Worm (Caenorhabditis elegans): ENCODE data around the gene hpd-1.

Gene hpd-1

ce11 chrIII:10505182-10505581, 30.1 kb upstream of the hpd-1 start, which contains the start of the genes taf-11.3 and urm-1 (continued):
- TF ChIP-seq ZK185.1 (tag; optimal IDR thresholded peaks at IDR 0.05; ENCODE audit: poor library complexity, severe bottlenecking) (peak; percentile 30), F23B12.7 (tag; optimal IDR thresholded peaks at IDR 0.05; ENCODE audit: insufficient read depth) (peak; percentile 16), him-1 (tag; optimal IDR thresholded peaks at IDR 0.05) (no peak), F33H1.4 (GFP tag; IDR thresholded peaks at IDR 0.05) (peak; percentile 55; the same call in 1 of the 2 replicates), pha-4 (tag; optimal IDR thresholded peaks at IDR 0.05) (peak; percentile 15), lin-26 (GFP tag; IDR thresholded peaks at IDR 0.05) (no peak), nhr-27 (tag; optimal IDR thresholded peaks at IDR 0.05) (no peak), gei-17 (GFP tag; optimal IDR thresholded peaks at IDR 0.05) (no peak), lin-35 (GFP tag; optimal IDR thresholded peaks at IDR 0.05) (peak in 1 of 3 experiments; percentile 51), madf-8 (GFP tag; conservative IDR thresholded peaks at IDR 0.05) (peak; percentile 24; the same call in 1 of the 2 replicates)

- TF ChIP-seq Y79H2A.3 (GFP tag; conservative IDR thresholded peaks at IDR 0.05) (peak; percentile 90), F39B2.1 (GFP tag; IDR thresholded peaks at IDR 0.05) (peak; percentile 5), B0336.3 (GFP tag; IDR thresholded peaks at IDR 0.05) (peak; percentile 97), hmg-1.2 (GFP tag; IDR thresholded peaks at IDR 0.05) (peak; percentile 46), ceh-58 (GFP tag; IDR thresholded peaks at IDR 0.05) (peak; percentile 78), snpc-1.3 (tag; optimal IDR thresholded peaks at IDR 0.05; ENCODE audit: insufficient read depth) (peak; percentile 80), tbx-9 (tag; optimal IDR thresholded peaks at IDR 0.05; ENCODE audit: borderline replicate concordance) (no peak), tbp1 (GFP tag; optimal IDR thresholded peaks at IDR 0.05) (peak; percentile 62), F33H1.4 (GFP tag; IDR thresholded peaks at IDR 0.05) (peak; percentile 44), madf-8 (GFP tag; conservative IDR thresholded peaks at IDR 0.05) (peak; percentile 70), nhr-179 (tag; optimal IDR thresholded peaks at IDR 0.05) (no peak), mcd-1 (GFP tag; IDR thresholded peaks at IDR 0.05) (peak; percentile 55), lin-54 (GFP tag; optimal IDR thresholded peaks at IDR 0.05) (peak; percentile 78), ztf-6 (GFP tag; IDR thresholded peaks at IDR 0.05) (no peak), nhr-90 (tag; optimal IDR thresholded peaks at IDR 0.05) (peak; percentile 58), mel-28 (tag; optimal IDR thresholded peaks at IDR 0.05; ENCODE audit: borderline replicate concordance) (no peak), nhr-27 (tag; optimal IDR thresholded peaks at IDR 0.05) (peak; percentile 21), snpc-1.1 (tag; optimal IDR thresholded peaks at IDR 0.05; ENCODE audit: insufficient read depth) (peak; percentile 45), pha-4 (tag; optimal IDR thresholded peaks at IDR 0.05) (no peak), die-1 (tag; optimal IDR thresholded peaks at IDR 0.05) (peak; percentile 22), hlh-26 (GFP tag; conservative IDR thresholded peaks at IDR 0.05) (no peak), bed-2 (GFP tag; IDR thresholded peaks at IDR 0.05) (no peak), ZK185.1 (tag; optimal IDR thresholded peaks at IDR 0.05; ENCODE audit: poor library complexity, severe bottlenecking) (no peak), rcor-1 (GFP tag; IDR thresholded peaks at IDR 0.05) (peak; percentile 69), akir-1 (GFP tag; optimal IDR thresholded peaks at IDR 0.05) (no peak), B0261.1 (tag; optimal IDR thresholded peaks at IDR 0.05) (no peak), attf-6 (GFP tag; IDR thresholded peaks at IDR 0.05) (no peak; the same call in none of the 2 replicates), F49E8.2 (tag; optimal IDR thresholded peaks at IDR 0.05; ENCODE audit: insufficient read depth) (peak; percentile 92), ztf-22 (GFP tag; optimal IDR thresholded peaks at IDR 0.05) (no peak), Y56A3A.18 (GFP tag; IDR thresholded peaks at IDR 0.05) (peak; percentile 46; the same call in 1 of the 2 replicates), madf-10 (tag; optimal IDR thresholded peaks at IDR 0.05) (no peak), C06A6.2 (GFP tag; conservative IDR thresholded peaks at IDR 0.05) (no peak), rec-8 (tag; optimal IDR thresholded peaks at IDR 0.05) (no peak), ceh-27 (GFP tag; optimal IDR thresholded peaks at IDR 0.05) (no peak), nfya-1 (tag; optimal IDR thresholded peaks at IDR 0.05; ENCODE audit: borderline replicate concordance, insufficient read depth) (no peak), Y53G8AR.9 (GFP tag; conservative IDR thresholded peaks at IDR 0.05) (peak; percentile 93), lin-40 (tag; optimal IDR thresholded peaks at IDR 0.05) (no peak)
Measured at ce11 chrIII:10505943-10506698, 29.2 kb upstream of the hpd-1 start.
